Worm (Caenorhabditis elegans) whole organism, L1 larva: ENCODE measurements around the gene pho-5.
A peak's percentile ranks its signal among the peaks of the same experiment; 100 is the strongest.

ENCODE experiments used
- efl-3 ChIP-seq: fragments of 200-800 bp; sonication (Bioruptor generic); optimal IDR thresholded peaks from 2 replicates; lab custom pipeline; 2018; ENCODE audit warnings: mild to moderate bottlenecking, missing genetic modification characterization, missing compliant biosample characterization
- egl-27 ChIP-seq, 2 experiments: fragments of 150-350 bp in 1 of 2; sonication (generic microtip); optimal IDR thresholded peaks; 3 replicates each; lab custom pipeline; 2017 to 2018; ENCODE audit warnings: missing biosample characterization in 2 of 2, missing genetic modification characterization in 2 of 2, missing genetic modification reagents in 2 of 2
- lin-13 ChIP-seq: fragments of 150-350 bp; optimal IDR thresholded peaks from 2 replicates; lab custom pipeline; 2014; ENCODE audit warnings: missing biosample characterization, missing genetic modification reagents, missing genetic modification characterization
- nhr-12 ChIP-seq: sonication (generic microtip); optimal IDR thresholded peaks from 2 replicates; lab custom pipeline; 2017; ENCODE audit warnings: missing biosample characterization, missing genetic modification characterization
- nhr-237 ChIP-seq: fragments of 150-350 bp; optimal IDR thresholded peaks from 2 replicates; lab custom pipeline; 2014; ENCODE audit warnings: missing biosample characterization, missing genetic modification characterization
- nhr-71 ChIP-seq: sonication (generic microtip); optimal IDR thresholded peaks from 2 replicates; lab custom pipeline; 2016; ENCODE audit warnings: mild to moderate bottlenecking, missing genetic modification characterization, moderate library complexity, missing compliant biosample characterization
- nhr-76 ChIP-seq: sonication (generic microtip); optimal IDR thresholded peaks from 2 replicates; lab custom pipeline; 2017; ENCODE audit warnings: missing biosample characterization, missing genetic modification characterization
- tbx-2 ChIP-seq: sonication (generic microtip); optimal IDR thresholded peaks from 2 replicates; lab custom pipeline; 2016; ENCODE audit warnings: missing genetic modification characterization, missing compliant biosample characterization
- ztf-11 ChIP-seq, 2 experiments: sonication (generic microtip); optimal IDR thresholded peaks; 2 replicates each; lab custom pipeline; 2016 to 2017; ENCODE audit warnings: missing genetic modification characterization in 2 of 2, missing biosample characterization in 1 of 2, missing compliant biosample characterization in 1 of 2

ce11 chrIII:7305649-7305977, 19.9 kb upstream of the pho-5 start:
- TF ChIP-seq tbx-2 (no peak), nhr-237 (tag; lab: Kevin White, UChicago) (no peak), lin-13 (GFP tag; lab: Kevin White, UChicago) (no peak), egl-27 (tag; optimal IDR thresholded peaks at IDR 0.05; lab: Kevin White, UChicago) (no peak), efl-3 (GFP tag; lab: Kevin White, UChicago) (no peak), nhr-71 (tag; lab: Kevin White, UChicago) (peak; percentile 40), nhr-12 (tag; lab: Kevin White, UChicago) (no peak), ztf-11 (tag; optimal IDR thresholded peaks at IDR 0.05; lab: Kevin White, UChicago) (no peak), nhr-76 (tag; lab: Kevin White, UChicago) (no peak)
